Worm (Caenorhabditis elegans) whole organism, L3 larva: ENCODE results near the gene npr-30.

Experiments
- aly-2 ChIP-seq: fragments of 150-350 bp; optimal IDR thresholded peaks from 2 replicates; lab custom pipeline; 2014; ENCODE audit warnings: missing biosample characterization, missing genetic modification characterization
- ama-1 ChIP-seq: fragments of 150-350 bp; optimal IDR thresholded peaks from 2 replicates; lab custom pipeline; 2018
- elt-3 ChIP-seq, 3 experiments: fragments of 150-350 bp in 1 of 3; sonication (generic microtip) in 2 of 3; optimal IDR thresholded peaks; 2 replicates in 2 of 3; 4 replicates in 1 of 3; lab custom pipeline; 2014 to 2017; ENCODE audit warnings: missing biosample characterization in 3 of 3, missing genetic modification characterization in 3 of 3
- nhr-25 ChIP-seq: sonication (generic microtip); optimal IDR thresholded peaks from 2 replicates; lab custom pipeline; 2017; ENCODE audit warnings: missing biosample characterization, missing genetic modification characterization
- nhr-76 ChIP-seq: fragments of 150-350 bp; sonication (generic microtip); optimal IDR thresholded peaks from 5 replicates; lab custom pipeline; 2014; ENCODE audit warnings: missing biosample characterization, missing genetic modification characterization
- pha-4 ChIP-seq: fragments of 150-350 bp; optimal IDR thresholded peaks from 2 replicates; lab custom pipeline; 2014; ENCODE audit warnings: missing biosample characterization, missing genetic modification reagents, missing genetic modification characterization

ce11 chrIII:61045-61444, 57.9 kb downstream of the npr-30 start, which contains the start of gene btb-5:
- TF ChIP-seq nhr-76 (tag; lab: Kevin White, UChicago) (no peak), elt-3 (tag; optimal IDR thresholded peaks at IDR 0.05; lab: Kevin White, UChicago) (no peak), pha-4 (tag; lab: Kevin White, UChicago) (no peak), ama-1 (lab: Kevin White, UChicago) (no peak), nhr-25 (tag; lab: Kevin White, UChicago) (no peak), aly-2 (no peak)
